Worm (Caenorhabditis elegans) whole organism, L3 larva: ENCODE data around the gene scl-19.

ENCODE experiments used
- aly-2 ChIP-seq: fragments of 150-350 bp; optimal IDR thresholded peaks from 2 replicates; lab custom pipeline; 2014; ENCODE audit warnings: missing biosample characterization, missing genetic modification characterization
- ceh-16 ChIP-seq: sonication (generic microtip); optimal IDR thresholded peaks from 2 replicates; lab custom pipeline; 2017; ENCODE audit warnings: missing biosample characterization, missing genetic modification characterization
- ceh-28 ChIP-seq: fragments of 150-350 bp; optimal IDR thresholded peaks from 2 replicates; lab custom pipeline; 2014; ENCODE audit warnings: missing biosample characterization, missing genetic modification reagents, missing genetic modification characterization
- ceh-9 ChIP-seq: sonication (generic microtip); optimal IDR thresholded peaks from 2 replicates; lab custom pipeline; 2018; ENCODE audit warnings: missing biosample characterization, missing genetic modification characterization
- daf-12 ChIP-seq: fragments of 150-350 bp; optimal IDR thresholded peaks from 2 replicates; lab custom pipeline; 2014; ENCODE audit warnings: missing biosample characterization, missing genetic modification reagents, missing genetic modification characterization
- egl-27 ChIP-seq: sonication (generic microtip); optimal IDR thresholded peaks from 4 replicates; lab custom pipeline; 2017; ENCODE audit warnings: missing biosample characterization, missing genetic modification reagents, missing genetic modification characterization
- elt-2 ChIP-seq: sonication (generic microtip); optimal IDR thresholded peaks from 2 replicates; lab custom pipeline; 2016; ENCODE audit warnings: missing genetic modification reagents, mild to moderate bottlenecking, missing genetic modification characterization, missing compliant biosample characterization
- elt-3 ChIP-seq, 3 experiments: fragments of 150-350 bp in 1 of 3; sonication (generic microtip) in 2 of 3; optimal IDR thresholded peaks; 2 replicates in 2 of 3; 4 replicates in 1 of 3; lab custom pipeline; 2014 to 2017; ENCODE audit warnings: missing biosample characterization in 3 of 3, missing genetic modification characterization in 3 of 3
- eor-1 ChIP-seq, 2 experiments: fragments of 150-350 bp; optimal IDR thresholded peaks; 2 replicates each; lab custom pipeline; 2014 to 2018; ENCODE audit warnings: missing biosample characterization in 2 of 2, missing genetic modification characterization in 2 of 2
- fkh-10 ChIP-seq: sonication (generic microtip); optimal IDR thresholded peaks from 2 replicates; lab custom pipeline; 2017; ENCODE audit warnings: missing biosample characterization, missing genetic modification reagents, missing genetic modification characterization
- fkh-2 ChIP-seq: fragments of 150-350 bp; optimal IDR thresholded peaks from 2 replicates; lab custom pipeline; 2014; ENCODE audit warnings: missing biosample characterization, missing genetic modification reagents, missing genetic modification characterization
- fos-1 ChIP-seq: fragments of 150-350 bp; optimal IDR thresholded peaks from 2 replicates; lab custom pipeline; 2014; ENCODE audit warnings: missing biosample characterization, missing genetic modification characterization
- jun-1 ChIP-seq: fragments of 150-350 bp; optimal IDR thresholded peaks from 2 replicates; lab custom pipeline; 2014; ENCODE audit warnings: missing biosample characterization, missing genetic modification reagents, missing genetic modification characterization
- lin-15B ChIP-seq: fragments of 150-350 bp; optimal IDR thresholded peaks from 2 replicates; lab custom pipeline; 2014; ENCODE audit warnings: missing biosample characterization, missing genetic modification characterization
- lin-39 ChIP-seq: fragments of 150-350 bp; optimal IDR thresholded peaks from 2 replicates; lab custom pipeline; 2018; ENCODE audit warnings: missing biosample characterization, missing genetic modification reagents, missing genetic modification characterization
- mdl-1 ChIP-seq: fragments of 150-350 bp; optimal IDR thresholded peaks from 2 replicates; lab custom pipeline; 2014; ENCODE audit warnings: missing biosample characterization, missing genetic modification characterization
- mml-1 ChIP-seq: fragments of 150-350 bp; sonication (generic microtip); optimal IDR thresholded peaks from 3 replicates; lab custom pipeline; 2014; ENCODE audit warnings: missing biosample characterization, missing genetic modification characterization
- nfya-1 ChIP-seq: sonication (generic microtip); optimal IDR thresholded peaks from 2 replicates; lab custom pipeline; 2017; ENCODE audit warnings: missing genetic modification characterization, mild to moderate bottlenecking, missing compliant biosample characterization, antibody characterized with exemption, moderate library complexity; ENCODE audit not compliant: insufficient read depth
- nhr-12 ChIP-seq: fragments of 150-350 bp; optimal IDR thresholded peaks from 2 replicates; lab custom pipeline; 2014; ENCODE audit warnings: missing biosample characterization, missing genetic modification characterization
- nhr-237 ChIP-seq: fragments of 150-350 bp; optimal IDR thresholded peaks from 2 replicates; lab custom pipeline; 2014; ENCODE audit warnings: missing biosample characterization, missing genetic modification characterization
- nhr-25 ChIP-seq: sonication (generic microtip); optimal IDR thresholded peaks from 2 replicates; lab custom pipeline; 2017; ENCODE audit warnings: missing biosample characterization, missing genetic modification characterization
- pha-4 ChIP-seq: fragments of 150-350 bp; optimal IDR thresholded peaks from 2 replicates; lab custom pipeline; 2014; ENCODE audit warnings: missing biosample characterization, missing genetic modification reagents, missing genetic modification characterization
- pqm-1 ChIP-seq: fragments of 150-350 bp; optimal IDR thresholded peaks from 2 replicates; lab custom pipeline; 2017; ENCODE audit warnings: missing biosample characterization, missing genetic modification characterization, inconsistent platforms
- skn-1 ChIP-seq: fragments of 150-350 bp; optimal IDR thresholded peaks from 2 replicates; lab custom pipeline; 2014; ENCODE audit warnings: missing biosample characterization, missing genetic modification characterization
- tbx-2 ChIP-seq: sonication (generic microtip); optimal IDR thresholded peaks from 2 replicates; lab custom pipeline; 2016; ENCODE audit warnings: mild to moderate bottlenecking, missing genetic modification characterization, missing compliant biosample characterization
- unc-62 ChIP-seq: fragments of 150-350 bp; sonication (generic microtip); optimal IDR thresholded peaks from 4 replicates; lab custom pipeline; 2014; ENCODE audit warnings: missing biosample characterization, missing genetic modification reagents, missing genetic modification characterization
- zag-1 ChIP-seq: fragments of 150-350 bp; optimal IDR thresholded peaks from 2 replicates; lab custom pipeline; 2014; ENCODE audit warnings: missing biosample characterization, missing genetic modification characterization
- ztf-11 ChIP-seq: fragments of 150-350 bp; optimal IDR thresholded peaks from 2 replicates; lab custom pipeline; 2014; ENCODE audit warnings: missing biosample characterization, missing genetic modification characterization
- ztf-4 ChIP-seq: fragments of 150-350 bp; optimal IDR thresholded peaks from 2 replicates; lab custom pipeline; 2014; ENCODE audit warnings: missing biosample characterization, missing genetic modification characterization

Gene scl-19

DNA sequence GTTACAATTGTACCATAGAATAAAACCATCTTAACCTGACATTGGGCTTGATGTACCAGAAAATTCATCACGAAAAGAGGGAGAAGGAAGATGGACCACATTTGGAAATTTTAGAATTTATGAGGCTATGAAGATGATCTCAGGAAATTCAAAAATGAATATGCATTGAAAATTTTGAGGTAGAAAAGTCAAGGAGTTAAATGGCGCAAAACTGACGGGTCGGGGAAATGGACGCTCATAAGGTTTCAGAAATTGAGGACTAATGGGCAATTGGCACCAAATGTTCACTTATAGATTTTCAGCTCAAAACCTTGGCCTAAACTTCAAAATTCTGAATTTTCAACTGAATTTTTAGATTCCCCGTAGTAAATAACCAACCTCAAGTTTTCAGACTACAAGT lies 38.8 kb downstream of the scl-19 start, which contains the start of gene clec-255:
Gene clec-255 (minus strand): TSS at position 101 of the 400 bp plus-strand sequence.
- TF ChIP-seq lin-39 (no peak), ztf-11 (no peak), unc-62 (GFP tag; lab: Kevin White, UChicago) (no peak), elt-2 (tag; lab: Kevin White, UChicago) (no peak), zag-1 (tag; lab: Kevin White, UChicago) (no peak), nhr-12 (no peak), fkh-10 (no peak), aly-2 (tag; lab: Kevin White, UChicago) (no peak), nhr-25 (tag; lab: Kevin White, UChicago) (no peak), pha-4 (tag; lab: Kevin White, UChicago) (no peak)

- TF ChIP-seq egl-27 (tag; lab: Kevin White, UChicago) (no peak), aly-2 (tag; lab: Kevin White, UChicago) (no peak), unc-62 (GFP tag; lab: Kevin White, UChicago) (no peak), jun-1 (tag; lab: Kevin White, UChicago) (no peak), tbx-2 (tag; lab: Kevin White, UChicago) (no peak), pqm-1 (no peak), fos-1 (tag; lab: Kevin White, UChicago) (no peak), nhr-237 (tag; lab: Kevin White, UChicago) (no peak), mml-1 (tag; lab: Kevin White, UChicago) (no peak), fkh-10 (no peak), daf-12 (tag; lab: Kevin White, UChicago) (no peak), fkh-2 (no peak), ceh-9 (tag; lab: Kevin White, UChicago) (no peak), mdl-1 (tag; lab: Kevin White, UChicago) (no peak), ceh-28 (tag; lab: Kevin White, UChicago) (no peak)
- TF ChIP-seq, all 47 proteins: peak for 0
Measured at ce11 chrV:18771390-18771789, 39.6 kb downstream of the scl-19 start, which contains the start of gene clec-256. TSS of gene clec-256 (plus strand) at chrV:18771690.

DNA sequence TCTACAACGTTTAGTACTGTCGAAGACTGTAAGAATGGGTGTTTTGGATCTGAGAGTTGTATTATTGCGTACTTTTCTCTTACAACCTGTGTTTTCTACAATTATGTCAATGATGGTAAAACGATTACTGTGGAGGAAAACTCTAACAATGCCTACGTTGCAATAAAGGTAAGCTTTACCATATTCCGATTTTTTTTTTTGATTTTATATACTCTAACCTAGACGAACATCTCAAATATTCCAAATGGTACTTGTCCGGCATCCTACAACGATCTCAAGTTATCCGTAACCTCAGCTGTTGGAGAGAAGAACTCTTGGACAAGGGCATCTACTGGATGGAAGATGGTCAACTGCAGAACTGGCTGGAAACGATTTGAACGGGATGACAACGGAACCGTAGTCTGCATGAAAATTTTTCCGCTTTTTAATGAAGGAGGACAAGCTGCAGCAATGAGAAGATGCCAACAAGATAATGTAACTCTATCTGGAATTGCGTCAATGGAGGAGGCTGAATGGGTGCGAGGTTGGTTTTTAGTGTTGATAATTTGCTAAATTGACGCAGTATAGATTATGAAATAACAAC lies 40.1 kb downstream of the scl-19 start:
- no peak for TF ChIP-seq nhr-12
- TF ChIP-seq tbx-2 (tag; lab: Kevin White, UChicago), result no peak
- TF ChIP-seq ceh-16, result no peak
- no peak for TF ChIP-seq eor-1 (tag; optimal IDR thresholded peaks at IDR 0.05; lab: Kevin White, UChicago)
- no peak for TF ChIP-seq nfya-1 (tag; lab: Kevin White, UChicago)
- TF ChIP-seq lin-15B (tag; lab: Kevin White, UChicago), result no peak
- no peak for TF ChIP-seq elt-3 (tag; optimal IDR thresholded peaks at IDR 0.05; lab: Kevin White, UChicago)
- TF ChIP-seq aly-2 (tag; lab: Kevin White, UChicago), result no peak
- TF ChIP-seq mml-1 (tag; lab: Kevin White, UChicago), result no peak
- TF ChIP-seq elt-2 (tag; lab: Kevin White, UChicago), result no peak

- no peak for TF ChIP-seq skn-1 (tag; lab: Kevin White, UChicago)
Measured at ce11 chrV:18772761-18773160, 41.0 kb downstream of the scl-19 start, which contains the start of gene clec-257. TSS of gene clec-257 (plus strand) at chrV:18773061.

DNA sequence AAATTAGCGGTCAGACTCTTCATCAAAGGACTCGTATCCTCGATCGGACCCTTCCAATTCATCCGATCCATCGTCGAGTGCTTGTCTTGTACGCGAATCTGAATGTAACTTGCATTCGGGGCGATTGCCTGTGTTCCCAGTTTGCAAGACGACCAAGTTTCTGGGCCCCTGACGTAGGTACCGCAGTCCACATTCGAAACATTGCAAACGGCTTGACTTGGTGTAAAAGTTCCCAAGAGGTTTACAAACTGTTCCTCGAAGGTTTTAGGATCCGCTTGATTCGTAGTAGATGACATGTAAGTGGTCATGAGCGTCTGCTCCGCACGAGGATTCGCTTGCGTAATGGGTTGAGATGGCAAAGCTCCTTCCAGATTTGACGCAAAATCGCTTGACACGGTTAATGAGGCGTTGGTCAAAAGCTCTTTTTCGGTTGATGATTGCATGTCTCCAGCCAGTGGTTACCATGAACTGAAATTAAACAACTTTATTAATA lies 44.5 kb downstream of the scl-19 start, which contains the start of gene Y17D7B.4:
Gene Y17D7B.4 (minus strand): TSS at position 443 of the 493 bp plus-strand sequence.
- TF ChIP-seq nhr-12 (no peak), pqm-1 (peak; percentile 18), ztf-4 (no peak), daf-12 (tag; lab: Kevin White, UChicago) (no peak), mdl-1 (tag; lab: Kevin White, UChicago) (no peak), nfya-1 (tag; lab: Kevin White, UChicago) (no peak)

DNA sequence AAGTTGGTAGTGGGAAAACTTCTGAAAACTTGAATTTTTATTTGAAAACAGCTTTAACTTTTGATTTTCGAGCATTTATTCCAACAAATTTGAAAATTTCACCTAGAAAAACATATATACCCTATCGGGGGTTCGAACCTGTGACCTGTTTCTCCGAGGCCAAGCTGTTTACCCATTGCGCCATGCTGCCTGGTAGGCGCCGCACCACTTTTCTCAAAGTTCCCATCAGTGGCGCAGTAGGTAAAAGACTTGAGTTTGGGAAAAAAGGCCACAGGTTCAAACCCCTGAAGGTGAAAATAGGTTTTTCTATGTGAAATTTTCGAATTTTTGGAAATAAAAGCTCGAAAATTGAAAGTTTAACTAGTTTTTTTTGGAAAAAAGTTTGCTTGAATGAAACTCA lies 48.8 kb downstream of the scl-19 start:
- no peak for TF ChIP-seq egl-27 (tag; lab: Kevin White, UChicago)
- no peak for TF ChIP-seq elt-3 (tag; optimal IDR thresholded peaks at IDR 0.05; lab: Kevin White, UChicago)
